Worm (Caenorhabditis elegans) whole organism, L2 larva: ENCODE measurements around the gene spig-9.
A peak's percentile ranks its signal among the peaks of the same experiment; 100 is the strongest.

Experiments
- C34F6.9 ChIP-seq: fragments of 150-350 bp; optimal IDR thresholded peaks from 2 replicates; lab custom pipeline; 2014; ENCODE audit warnings: missing biosample characterization, missing genetic modification characterization
- F13H6.1 ChIP-seq: sonication (generic microtip); optimal IDR thresholded peaks from 2 replicates; lab custom pipeline; 2016; ENCODE audit warnings: missing genetic modification characterization, missing compliant biosample characterization
- R02D3.7 ChIP-seq: fragments of 150-350 bp; optimal IDR thresholded peaks from 2 replicates; lab custom pipeline; 2014; ENCODE audit warnings: missing biosample characterization, missing genetic modification characterization
- alr-1 ChIP-seq: fragments of 150-350 bp; optimal IDR thresholded peaks from 2 replicates; lab custom pipeline; 2014; ENCODE audit warnings: missing biosample characterization, missing genetic modification characterization
- blmp-1 ChIP-seq: sonication (generic microtip); optimal IDR thresholded peaks from 2 replicates; lab custom pipeline; 2017; ENCODE audit warnings: missing genetic modification characterization, mild to moderate bottlenecking, missing compliant biosample characterization, antibody characterized with exemption, moderate library complexity; ENCODE audit not compliant: insufficient read depth
- ceh-16 ChIP-seq: fragments of 150-350 bp; optimal IDR thresholded peaks from 2 replicates; lab custom pipeline; 2014; ENCODE audit warnings: missing biosample characterization, missing genetic modification characterization
- ceh-82 ChIP-seq: fragments of 150-350 bp; optimal IDR thresholded peaks from 2 replicates; lab custom pipeline; 2014; ENCODE audit warnings: missing biosample characterization, missing genetic modification characterization
- crh-2 ChIP-seq: sonication (generic microtip); optimal IDR thresholded peaks from 2 replicates; lab custom pipeline; 2017; ENCODE audit warnings: missing biosample characterization, missing genetic modification characterization
- dmd-4 ChIP-seq: sonication (generic microtip); optimal IDR thresholded peaks from 2 replicates; lab custom pipeline; 2017; ENCODE audit warnings: missing biosample characterization, missing genetic modification characterization
- elt-3 ChIP-seq: sonication (generic microtip); optimal IDR thresholded peaks from 2 replicates; lab custom pipeline; 2017; ENCODE audit warnings: missing biosample characterization, missing genetic modification characterization
- fos-1 ChIP-seq: fragments of 150-350 bp; optimal IDR thresholded peaks from 2 replicates; lab custom pipeline; 2014; ENCODE audit warnings: missing biosample characterization, missing genetic modification characterization
- gmeb-1 ChIP-seq: fragments of 150-350 bp; optimal IDR thresholded peaks from 2 replicates; lab custom pipeline; 2014; ENCODE audit warnings: missing biosample characterization, missing genetic modification characterization
- lin-11 ChIP-seq: fragments of 150-350 bp; sonication (generic microtip); optimal IDR thresholded peaks from 2 replicates; lab custom pipeline; 2014; ENCODE audit warnings: missing biosample characterization, missing genetic modification characterization, inconsistent platforms, mixed read lengths
- lin-39 ChIP-seq: fragments of 150-350 bp; optimal IDR thresholded peaks from 2 replicates; lab custom pipeline; 2014; ENCODE audit warnings: missing biosample characterization, missing genetic modification reagents, missing genetic modification characterization
- lsy-2 ChIP-seq, 2 experiments: fragments of 150-350 bp in 1 of 2; sonication (generic microtip) in 1 of 2; optimal IDR thresholded peaks; 2 replicates each; lab custom pipeline; 2014 to 2017; ENCODE audit warnings: missing biosample characterization in 2 of 2, missing genetic modification characterization in 2 of 2
- mbf-1 ChIP-seq: sonication (generic microtip); optimal IDR thresholded peaks from 2 replicates; lab custom pipeline; 2017; ENCODE audit warnings: missing biosample characterization, missing genetic modification characterization
- mdl-1 ChIP-seq, 2 experiments: fragments of 150-350 bp in 1 of 2; sonication (generic microtip) in 1 of 2; optimal IDR thresholded peaks; 2 replicates each; lab custom pipeline; 2017; ENCODE audit warnings: missing biosample characterization in 2 of 2, missing genetic modification characterization in 2 of 2
- nhr-10 ChIP-seq: sonication (generic microtip); optimal IDR thresholded peaks from 2 replicates; lab custom pipeline; 2017; ENCODE audit warnings: missing biosample characterization, missing genetic modification characterization
- nhr-11 ChIP-seq: fragments of 150-350 bp; optimal IDR thresholded peaks from 2 replicates; lab custom pipeline; 2014; ENCODE audit warnings: missing biosample characterization, missing genetic modification characterization
- nhr-12 ChIP-seq: fragments of 150-350 bp; optimal IDR thresholded peaks from 2 replicates; lab custom pipeline; 2014; ENCODE audit warnings: missing biosample characterization, missing genetic modification characterization
- nhr-129 ChIP-seq: fragments of 150-350 bp; optimal IDR thresholded peaks from 2 replicates; lab custom pipeline; 2014; ENCODE audit warnings: missing biosample characterization, missing genetic modification characterization
- nhr-23 ChIP-seq: fragments of 150-350 bp; optimal IDR thresholded peaks from 2 replicates; lab custom pipeline; 2014; ENCODE audit warnings: missing biosample characterization, missing genetic modification reagents, missing genetic modification characterization
- nhr-237 ChIP-seq: fragments of 150-350 bp; optimal IDR thresholded peaks from 2 replicates; lab custom pipeline; 2014; ENCODE audit warnings: missing biosample characterization, missing genetic modification characterization
- nhr-25 ChIP-seq: fragments of 150-350 bp; sonication (generic microtip); optimal IDR thresholded peaks from 3 replicates; lab custom pipeline; 2014; ENCODE audit warnings: missing biosample characterization, missing genetic modification characterization
- peb-1 ChIP-seq: fragments of 150-350 bp; optimal IDR thresholded peaks from 2 replicates; lab custom pipeline; 2014; ENCODE audit warnings: missing biosample characterization, missing genetic modification characterization
- sem-4 ChIP-seq: fragments of 150-350 bp; optimal IDR thresholded peaks from 2 replicates; lab custom pipeline; 2014; ENCODE audit warnings: missing biosample characterization, missing genetic modification reagents, missing genetic modification characterization
- skn-1 ChIP-seq: sonication (generic microtip); optimal IDR thresholded peaks from 2 replicates; lab custom pipeline; 2017; ENCODE audit warnings: missing biosample characterization, missing genetic modification characterization
- sma-3 ChIP-seq: sonication (generic microtip); optimal IDR thresholded peaks from 2 replicates; lab custom pipeline; 2016; ENCODE audit warnings: missing genetic modification reagents, missing genetic modification characterization, missing compliant biosample characterization
- sma-9 ChIP-seq, 2 experiments: fragments of 150-350 bp in 1 of 2; sonication (generic microtip) in 1 of 2; optimal IDR thresholded peaks; 2 replicates each; lab custom pipeline; 2014 to 2016; ENCODE audit warnings: missing genetic modification characterization in 2 of 2, mild to moderate bottlenecking in 1 of 2, missing biosample characterization in 1 of 2, missing compliant biosample characterization in 1 of 2, missing genetic modification reagents in 1 of 2, moderate library complexity in 1 of 2
- snpc-4 ChIP-seq: fragments of 150-350 bp; optimal IDR thresholded peaks from 2 replicates; lab custom pipeline; 2014; ENCODE audit warnings: missing biosample characterization, missing genetic modification characterization
- unc-39 ChIP-seq: fragments of 150-350 bp; optimal IDR thresholded peaks from 2 replicates; lab custom pipeline; 2014; ENCODE audit warnings: missing biosample characterization, missing genetic modification characterization
- unc-62 ChIP-seq: fragments of 150-350 bp; optimal IDR thresholded peaks from 2 replicates; lab custom pipeline; 2014; ENCODE audit warnings: missing biosample characterization, missing genetic modification reagents, missing genetic modification characterization
- zag-1 ChIP-seq: fragments of 150-350 bp; optimal IDR thresholded peaks from 2 replicates; lab custom pipeline; 2014; ENCODE audit warnings: missing biosample characterization, missing genetic modification characterization
- ztf-11 ChIP-seq: sonication (generic microtip); optimal IDR thresholded peaks from 2 replicates; lab custom pipeline; 2017; ENCODE audit warnings: missing biosample characterization, missing genetic modification characterization
- ztf-4 ChIP-seq: fragments of 150-350 bp; optimal IDR thresholded peaks from 2 replicates; lab custom pipeline; 2014; ENCODE audit warnings: missing biosample characterization, missing genetic modification characterization

Gene spig-9

ce11 chrV:13647185-13647584 lies 35.5 kb upstream of the spig-9 start:
- TF ChIP-seq sma-9 (GFP tag; optimal IDR thresholded peaks at IDR 0.05; lab: Kevin White, UChicago) (no peak), sma-9 (tag; optimal IDR thresholded peaks at IDR 0.05; lab: Kevin White, UChicago) (no peak), fos-1 (tag; lab: Kevin White, UChicago) (no peak), snpc-4 (tag; lab: Kevin White, UChicago) (no peak), nhr-129 (tag; lab: Kevin White, UChicago) (no peak), nhr-23 (tag; lab: Kevin White, UChicago) (no peak), crh-2 (no peak), blmp-1 (no peak), mdl-1 (tag; optimal IDR thresholded peaks at IDR 0.05; lab: Kevin White, UChicago) (no peak), zag-1 (tag; lab: Kevin White, UChicago) (no peak), nhr-25 (tag; lab: Kevin White, UChicago) (no peak), lsy-2 (tag; optimal IDR thresholded peaks at IDR 0.05; lab: Kevin White, UChicago) (no peak), ceh-16 (tag; lab: Kevin White, UChicago) (no peak), elt-3 (no peak), alr-1 (tag; lab: Kevin White, UChicago) (no peak), mbf-1 (tag; lab: Kevin White, UChicago) (no peak), R02D3.7 (tag; lab: Kevin White, UChicago) (no peak), nhr-10 (tag; lab: Kevin White, UChicago) (no peak), lin-39 (tag; lab: Kevin White, UChicago) (no peak)

- TF ChIP-seq skn-1 (tag; lab: Kevin White, UChicago) (no peak), C34F6.9 (no peak), sem-4 (tag; lab: Kevin White, UChicago) (no peak), nhr-129 (tag; lab: Kevin White, UChicago) (no peak), crh-2 (no peak), nhr-10 (tag; lab: Kevin White, UChicago) (no peak), unc-62 (GFP tag; lab: Kevin White, UChicago) (no peak), nhr-12 (no peak), ceh-16 (tag; lab: Kevin White, UChicago) (no peak)
Measured at ce11 chrV:13645848-13646578, 34.3 kb upstream of the spig-9 start.

ce11 chrV:13638040-13638439 lies 26.4 kb upstream of the spig-9 start:
- TF ChIP-seq skn-1 (tag; lab: Kevin White, UChicago) = no peak
- no peak for TF ChIP-seq lin-39 (tag; lab: Kevin White, UChicago)
- peak; percentile 53 for TF ChIP-seq sma-9 (GFP tag; optimal IDR thresholded peaks at IDR 0.05; lab: Kevin White, UChicago)
- TF ChIP-seq sma-9 (tag; optimal IDR thresholded peaks at IDR 0.05; lab: Kevin White, UChicago) = no peak
- TF ChIP-seq crh-2 = peak; percentile 37
- no peak for TF ChIP-seq unc-39
- TF ChIP-seq ztf-4 (tag; lab: Kevin White, UChicago) = no peak
- no peak for TF ChIP-seq ceh-16 (tag; lab: Kevin White, UChicago)
- peak; percentile 79 for TF ChIP-seq fos-1 (tag; lab: Kevin White, UChicago)
- TF ChIP-seq nhr-10 (tag; lab: Kevin White, UChicago) = no peak
- no peak for TF ChIP-seq F13H6.1 (tag; lab: Kevin White, UChicago)
- TF ChIP-seq nhr-25 (tag; lab: Kevin White, UChicago) = no peak
- no peak for TF ChIP-seq nhr-237 (tag; lab: Kevin White, UChicago)
- no peak for TF ChIP-seq nhr-11
- TF ChIP-seq lsy-2 (tag; optimal IDR thresholded peaks at IDR 0.05; lab: Kevin White, UChicago) = no peak
- TF ChIP-seq lin-11 (tag; lab: Kevin White, UChicago) = no peak
- TF ChIP-seq gmeb-1 = no peak
- TF ChIP-seq snpc-4 (tag; lab: Kevin White, UChicago) = no peak
- TF ChIP-seq sma-3 (GFP tag; lab: Kevin White, UChicago) = no peak

ce11 chrV:13636411-13636810 lies 24.7 kb upstream of the spig-9 start:
- TF ChIP-seq ceh-82 (tag; lab: Kevin White, UChicago) (no peak), unc-62 (GFP tag; lab: Kevin White, UChicago) (no peak), ztf-11 (tag; lab: Kevin White, UChicago) (no peak), dmd-4 (tag; lab: Kevin White, UChicago) (no peak), peb-1 (tag; lab: Kevin White, UChicago) (no peak), F13H6.1 (tag; lab: Kevin White, UChicago) (no peak)
